Fruit fly (Drosophila melanogaster) whole organism, pupa: Measurements from ENCODE around the gene CG33234.

ENCODE experiments used
- CG10348 ChIP-seq: fragments of 200-800 bp; sonication (Bioruptor generic); IDR thresholded peaks from 2 replicates; pipeline ENCODE4 v1.3.6; 2022; ENCODE audit warnings: missing biosample characterization, missing genetic modification characterization
- CG12605 ChIP-seq: fragments of 200-800 bp; sonication (Bioruptor generic); IDR thresholded peaks from 2 replicates; pipeline ENCODE4 v1.3.6; 2022; ENCODE audit warnings: missing biosample characterization, missing genetic modification characterization
- CG13204 ChIP-seq: fragments of 200-800 bp; sonication (Bioruptor generic); optimal IDR thresholded peaks from 2 replicates; lab custom pipeline; 2018; ENCODE audit warnings: missing biosample characterization, mild to moderate bottlenecking, missing genetic modification characterization, moderate library complexity
- CG14655 ChIP-seq: fragments of 200-800 bp; sonication (Bioruptor generic); optimal IDR thresholded peaks from 3 replicates; lab custom pipeline; 2017; ENCODE audit warnings: mild to moderate bottlenecking, missing biosample characterization, missing genetic modification reagents, missing genetic modification characterization
- CG15710 ChIP-seq: fragments of 200-800 bp; sonication (Bioruptor generic); optimal IDR thresholded peaks from 2 replicates; lab custom pipeline; 2018; ENCODE audit warnings: missing biosample characterization, mild to moderate bottlenecking, missing genetic modification characterization, moderate library complexity
- CG17806 ChIP-seq: fragments of 200-800 bp; sonication (Bioruptor generic); optimal IDR thresholded peaks from 2 replicates; lab custom pipeline; 2018; ENCODE audit warnings: missing biosample characterization, mild to moderate bottlenecking, missing genetic modification characterization, moderate library complexity
- CG32121 ChIP-seq: fragments of 200-800 bp; sonication (Bioruptor generic); IDR thresholded peaks from 2 replicates; pipeline ENCODE4 v1.3.6; 2022; ENCODE audit warnings: missing biosample characterization, missing genetic modification characterization
- CG34367 ChIP-seq: fragments of 200-800 bp; sonication (Bioruptor generic); optimal IDR thresholded peaks from 2 replicates; lab custom pipeline; 2018; ENCODE audit warnings: missing biosample characterization, mild to moderate bottlenecking, missing genetic modification characterization
- CG4496 ChIP-seq: fragments of 200-800 bp; sonication (Bioruptor generic); IDR thresholded peaks from 3 replicates; pipeline ENCODE4 v1.3.6; 2022; ENCODE audit warnings: missing biosample characterization, missing genetic modification characterization
- CG8159 ChIP-seq: fragments of 200-800 bp; sonication (Bioruptor generic); optimal IDR thresholded peaks from 3 replicates; lab custom pipeline; 2018; ENCODE audit warnings: missing biosample characterization, mild to moderate bottlenecking, missing genetic modification characterization, moderate library complexity
- CG8301 ChIP-seq: fragments of 200-800 bp; sonication (Bioruptor generic); optimal IDR thresholded peaks from 2 replicates; lab custom pipeline; 2018; ENCODE audit warnings: missing biosample characterization, mild to moderate bottlenecking, missing genetic modification characterization
- CG9948 ChIP-seq: fragments of 200-800 bp; sonication (Bioruptor generic); optimal IDR thresholded peaks from 2 replicates; lab custom pipeline; 2018; ENCODE audit warnings: missing biosample characterization, mild to moderate bottlenecking, missing genetic modification characterization, moderate library complexity
- D1 ChIP-seq: fragments of 200-800 bp; sonication (Bioruptor generic); optimal IDR thresholded peaks from 2 replicates; lab custom pipeline; 2018; ENCODE audit warnings: missing biosample characterization, mild to moderate bottlenecking, missing genetic modification characterization, moderate library complexity
- EcR ChIP-seq: fragments of 200-800 bp; sonication (Bioruptor generic); optimal IDR thresholded peaks from 3 replicates; lab custom pipeline; 2019; ENCODE audit warnings: missing biosample characterization, missing genetic modification characterization, mild to moderate bottlenecking, moderate library complexity, missing genetic modification reagents
- Ets98B ChIP-seq: fragments of 200-800 bp; sonication (Bioruptor generic); IDR thresholded peaks from 2 replicates; pipeline ENCODE4 v1.3.6; 2022; ENCODE audit warnings: missing biosample characterization, missing genetic modification characterization
- Pif1A ChIP-seq: fragments of 200-800 bp; sonication (Bioruptor generic); optimal IDR thresholded peaks from 3 replicates; lab custom pipeline; 2016; ENCODE audit warnings: missing biosample characterization, missing genetic modification characterization
- Pif1B ChIP-seq: fragments of 200-800 bp; sonication (Bioruptor generic); optimal IDR thresholded peaks from 3 replicates; lab custom pipeline; 2016; ENCODE audit warnings: missing biosample characterization, missing genetic modification characterization
- Snoo ChIP-seq: fragments of 200-800 bp; sonication (Bioruptor generic); optimal IDR thresholded peaks from 3 replicates; lab custom pipeline; 2017; ENCODE audit warnings: missing biosample characterization, mild to moderate bottlenecking, missing genetic modification characterization, inconsistent platforms
- fd96Ca ChIP-seq: fragments of 200-800 bp; sonication (Bioruptor generic); IDR thresholded peaks from 3 replicates; pipeline ENCODE4 v1.3.6; 2022; ENCODE audit warnings: missing biosample characterization, missing genetic modification characterization
- gl ChIP-seq: fragments of 200-800 bp; sonication (Bioruptor generic); optimal IDR thresholded peaks from 2 replicates; lab custom pipeline; 2018; ENCODE audit warnings: missing biosample characterization, mild to moderate bottlenecking, missing genetic modification characterization
- rn ChIP-seq: fragments of 200-800 bp; sonication (Bioruptor generic); IDR thresholded peaks from 2 replicates; pipeline ENCODE4 v1.3.6; 2022; ENCODE audit warnings: missing biosample characterization, missing genetic modification characterization

CG33234 gene

DNA sequence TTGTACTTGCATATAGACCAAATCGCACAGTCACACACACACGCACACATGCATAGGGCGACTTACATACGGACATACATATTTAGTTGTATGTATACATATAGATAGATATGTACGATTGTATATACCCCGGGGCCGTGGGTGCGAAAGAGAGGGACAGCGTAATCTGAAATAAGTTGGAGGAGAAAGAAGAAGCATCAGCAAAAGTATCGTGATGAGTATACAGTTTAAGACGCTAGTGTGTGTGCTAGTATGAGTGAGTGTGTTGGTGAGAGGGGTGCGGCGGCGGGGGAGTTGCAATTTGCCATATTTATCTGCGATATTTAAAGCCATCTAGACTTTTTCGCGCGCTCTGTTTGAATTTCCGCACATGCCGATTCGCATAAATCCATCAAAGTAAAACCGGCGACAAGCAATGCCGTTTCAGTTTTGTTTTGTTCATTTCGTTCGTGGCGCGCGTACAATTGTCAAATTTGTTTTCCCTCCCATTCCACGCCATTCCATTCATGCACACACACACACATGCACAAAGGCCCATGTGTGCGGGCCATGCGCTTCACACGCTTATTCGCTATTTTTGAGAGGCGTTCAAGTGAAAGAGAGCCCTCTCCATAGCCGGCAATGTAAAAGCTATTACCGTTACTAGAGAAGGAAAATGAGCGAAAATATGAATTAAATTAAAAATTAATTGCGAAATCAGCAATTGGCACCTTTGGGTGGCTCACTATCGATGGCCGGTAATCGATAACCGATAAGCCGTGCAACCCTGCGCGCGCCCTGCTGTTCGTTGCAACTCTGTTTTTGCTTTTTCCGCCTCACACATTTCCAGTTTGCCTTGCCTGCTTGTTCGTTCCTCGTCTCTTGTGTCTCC is 26.3 kb upstream of the CG33234 start:
- TF ChIP-seq rn (0 out of 2 replicates have a peak, but pooled peaks have one; percentile 14), CG10348 (GFP tag; lab: Robert Waterston, UW) (no peak), CG14655 (GFP tag; lab: Kevin White, UChicago) (no peak), Snoo (peak; percentile 86), Pif1A (peak; percentile 68), CG32121 (peak; percentile 45), fd96Ca (GFP tag; lab: Robert Waterston, UW) (peak; percentile 61; the same call in 2 of the 3 replicates), Pif1B (GFP tag; lab: Kevin White, UChicago) (peak; percentile 44), CG9948 (tag; lab: Kevin White, UChicago) (no peak), D1 (no peak), CG17806 (tag; lab: Kevin White, UChicago) (peak; percentile 12), CG8301 (tag; lab: Kevin White, UChicago) (no peak), CG4496 (GFP tag; lab: Robert Waterston, UW) (peak; percentile 83), CG13204 (peak; percentile 62), CG8159 (tag; lab: Kevin White, UChicago) (peak; percentile 60), gl (tag; lab: Kevin White, UChicago) (peak; percentile 45), Ets98B (GFP tag; lab: Robert Waterston, UW) (peak; percentile 71), CG12605 (GFP tag; lab: Robert Waterston, UW) (peak; percentile 21; the same call in 1 of the 2 replicates), CG15710 (peak; percentile 49), CG34367 (peak; percentile 49), EcR (GFP tag; lab: Kevin White, UChicago) (no peak)

DNA sequence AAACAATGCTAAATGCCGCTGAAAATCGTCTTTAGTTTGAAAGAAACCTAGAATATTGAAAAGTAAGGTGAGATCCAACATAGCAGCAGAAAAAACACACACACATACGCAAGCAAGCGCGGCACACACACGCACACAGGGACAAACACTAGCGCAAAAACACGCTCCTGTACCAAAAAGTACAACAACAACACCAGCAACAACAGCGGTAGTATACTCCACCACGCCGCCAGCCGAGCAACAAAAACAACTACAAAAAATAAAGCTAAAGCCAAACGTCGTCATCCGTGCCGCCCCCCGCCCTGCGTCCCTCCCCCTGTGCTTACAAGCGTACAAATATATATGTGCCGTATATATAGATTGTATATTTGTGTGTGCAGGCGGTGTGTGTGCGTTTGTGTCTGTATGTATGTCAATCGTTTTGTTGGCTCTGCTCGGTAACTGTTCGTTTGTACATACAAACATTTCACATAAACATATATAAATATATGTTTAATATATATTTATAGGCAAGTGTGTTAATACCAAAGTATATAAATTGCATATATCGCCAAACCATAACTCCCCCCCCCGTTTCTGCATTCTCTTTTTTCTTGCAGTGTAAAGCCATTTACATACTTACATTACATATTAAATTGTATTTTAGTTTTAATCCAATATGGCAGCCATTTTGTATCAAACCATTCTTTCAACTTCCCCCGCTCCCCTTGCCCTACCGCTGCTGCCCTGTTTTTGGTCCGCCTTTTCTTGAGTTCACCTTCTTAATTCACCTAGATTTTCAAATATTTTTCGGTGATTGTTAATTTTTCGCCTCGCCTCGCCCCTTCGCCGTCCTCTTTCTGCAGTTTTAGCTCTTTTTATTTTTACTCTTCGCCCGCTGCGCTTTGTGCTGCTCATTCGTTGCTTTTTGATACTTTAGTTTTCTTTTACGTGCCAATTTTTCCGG is 25.1 kb upstream of the CG33234 start:
- TF ChIP-seq Pif1A: no peak
- TF ChIP-seq EcR (GFP tag; lab: Kevin White, UChicago): no peak
- peak; percentile 76; the same call in 1 of the 2 replicates for TF ChIP-seq Ets98B (GFP tag; lab: Robert Waterston, UW)
- peak; percentile 27 for TF ChIP-seq CG15710
- TF ChIP-seq Snoo: no peak
- TF ChIP-seq D1: no peak
- peak; percentile 62 for TF ChIP-seq CG32121
- TF ChIP-seq CG17806 (tag; lab: Kevin White, UChicago): peak; percentile 65
- no peak for TF ChIP-seq rn
- peak; percentile 55 for TF ChIP-seq Pif1B (GFP tag; lab: Kevin White, UChicago)
- no peak for TF ChIP-seq CG14655 (GFP tag; lab: Kevin White, UChicago)
- no peak for TF ChIP-seq CG8301 (tag; lab: Kevin White, UChicago)
- TF ChIP-seq CG12605 (GFP tag; lab: Robert Waterston, UW): peak; percentile 55
- TF ChIP-seq CG34367: no peak
- TF ChIP-seq fd96Ca (GFP tag; lab: Robert Waterston, UW): no peak; the same call in 2 of the 3 replicates
- TF ChIP-seq CG4496 (GFP tag; lab: Robert Waterston, UW): peak; percentile 58; the same call in 1 of the 3 replicates
- peak; percentile 29 for TF ChIP-seq CG13204
- no peak for TF ChIP-seq CG10348 (GFP tag; lab: Robert Waterston, UW)
- no peak for TF ChIP-seq gl (tag; lab: Kevin White, UChicago)
- TF ChIP-seq CG9948 (tag; lab: Kevin White, UChicago): peak; percentile 27
- TF ChIP-seq CG8159 (tag; lab: Kevin White, UChicago): peak; percentile 53

dm6 chr3L:2643324-2643723 is 18.1 kb upstream of the CG33234 start, which contains the start of gene CG14949:
CG14949 (minus strand) TSS chr3L:2643424.
- no peak for TF ChIP-seq CG14655 (GFP tag; lab: Kevin White, UChicago)
- TF ChIP-seq CG9948 (tag; lab: Kevin White, UChicago): no peak
- no peak for TF ChIP-seq CG12605 (GFP tag; lab: Robert Waterston, UW)
- no peak for TF ChIP-seq Ets98B (GFP tag; lab: Robert Waterston, UW)

DNA sequence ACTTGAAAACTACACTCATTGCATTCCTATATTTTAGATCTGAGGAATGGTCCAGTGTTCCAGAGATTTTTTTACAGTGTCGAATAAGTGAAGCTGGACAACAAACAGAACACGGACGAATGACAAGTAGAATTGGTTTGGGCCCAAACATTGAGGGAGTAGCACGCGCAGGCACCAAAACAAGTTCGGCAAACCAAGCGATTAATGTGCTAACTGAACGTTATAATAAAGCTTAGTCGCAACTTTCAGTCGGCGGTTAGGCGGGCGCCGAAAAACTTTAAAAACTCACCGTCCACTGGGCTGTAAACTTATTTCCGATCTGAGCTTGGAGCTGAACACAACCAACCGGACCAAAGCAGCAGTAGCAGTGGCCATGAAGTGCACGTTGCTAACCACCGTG is 16.4 kb upstream of the CG33234 start, which contains the start of gene CG1143:
Gene CG1143 (plus strand): TSS at position 301 of the 400 bp plus-strand sequence.
- TF ChIP-seq D1 (no peak), CG9948 (tag; lab: Kevin White, UChicago) (no peak), CG10348 (GFP tag; lab: Robert Waterston, UW) (no peak), Ets98B (GFP tag; lab: Robert Waterston, UW) (no peak), Pif1A (no peak), fd96Ca (GFP tag; lab: Robert Waterston, UW) (no peak), CG8159 (tag; lab: Kevin White, UChicago) (no peak), Snoo (no peak), CG13204 (no peak), CG32121 (no peak), EcR (GFP tag; lab: Kevin White, UChicago) (no peak), CG34367 (no peak), CG4496 (GFP tag; lab: Robert Waterston, UW) (no peak), CG17806 (tag; lab: Kevin White, UChicago) (no peak), Pif1B (GFP tag; lab: Kevin White, UChicago) (no peak), CG8301 (tag; lab: Kevin White, UChicago) (no peak), rn (no peak), CG12605 (GFP tag; lab: Robert Waterston, UW) (no peak)
